Worm (Caenorhabditis elegans): Measurements from ENCODE around the gene srh-10.
A peak's percentile ranks its signal among the peaks of the same experiment; 100 is the strongest.

srh-10 gene

ce11 chrV:6030559-6030975 lies 36.4 kb downstream of the srh-10 start:
- no peak for TF ChIP-seq flh-1 (GFP tag; optimal IDR thresholded peaks at IDR 0.05)
- TF ChIP-seq pha-4 (tag; optimal IDR thresholded peaks at IDR 0.05), result no peak
- TF ChIP-seq nhr-2 (tag; optimal IDR thresholded peaks at IDR 0.05), result no peak
- TF ChIP-seq ceh-39 (tag; optimal IDR thresholded peaks at IDR 0.05), result no peak
- no peak for TF ChIP-seq blmp-1 (tag; optimal IDR thresholded peaks at IDR 0.05)
- no peak for TF ChIP-seq snpc-4 (tag; optimal IDR thresholded peaks at IDR 0.05)
- peak; percentile 37 for TF ChIP-seq sptf-1 (tag; optimal IDR thresholded peaks at IDR 0.05)
- TF ChIP-seq unc-39 (tag; optimal IDR thresholded peaks at IDR 0.05), result no peak
- TF ChIP-seq mab-5 (tag; optimal IDR thresholded peaks at IDR 0.05), result no peak
- no peak for TF ChIP-seq cnd-1 (tag; optimal IDR thresholded peaks at IDR 0.05)
- TF ChIP-seq lin-13 (tag; optimal IDR thresholded peaks at IDR 0.05), result no peak
- TF ChIP-seq lin-32 (GFP tag; optimal IDR thresholded peaks at IDR 0.05), result no peak
- no peak for TF ChIP-seq ceh-43 (GFP tag; optimal IDR thresholded peaks at IDR 0.05)
- TF ChIP-seq unc-120 (tag; optimal IDR thresholded peaks at IDR 0.05; ENCODE audit: poor library complexity, severe bottlenecking), result peak; percentile 94
- TF ChIP-seq sem-2 (GFP tag; optimal IDR thresholded peaks at IDR 0.05), result no peak
- no peak for TF ChIP-seq ztf-11 (tag; optimal IDR thresholded peaks at IDR 0.05)
- no peak for TF ChIP-seq nhr-76 (tag; optimal IDR thresholded peaks at IDR 0.05)
- no peak for TF ChIP-seq nhr-237 (tag; optimal IDR thresholded peaks at IDR 0.05)
- TF ChIP-seq unc-62 (GFP tag; optimal IDR thresholded peaks at IDR 0.05), result peak; percentile 93
- no peak for TF ChIP-seq mep-1 (tag; optimal IDR thresholded peaks at IDR 0.05)
- no peak for TF ChIP-seq bed-3 (GFP tag; optimal IDR thresholded peaks at IDR 0.05)
- TF ChIP-seq hlh-1 (tag; optimal IDR thresholded peaks at IDR 0.05), result peak; percentile 48
- no peak for TF ChIP-seq elt-3 (tag; optimal IDR thresholded peaks at IDR 0.05)

ce11 chrV:6022076-6022475 lies 44.9 kb downstream of the srh-10 start:
- peak; percentile 28 for TF ChIP-seq nhr-2 (tag; optimal IDR thresholded peaks at IDR 0.05)
- no peak for TF ChIP-seq ceh-83 (GFP tag; optimal IDR thresholded peaks at IDR 0.05)
- peak; percentile 26 for TF ChIP-seq zip-8 (tag; optimal IDR thresholded peaks at IDR 0.05)

ce11 chrV:6018944-6019450 lies 47.9 kb downstream of the srh-10 start, which contains the start of gene picc-1:
Gene picc-1 (plus strand): TSS chrV:6018994.
- TF ChIP-seq unc-62 (GFP tag; optimal IDR thresholded peaks at IDR 0.05), result peak; percentile 94
- TF ChIP-seq hlh-1 (tag; optimal IDR thresholded peaks at IDR 0.05), result peak; percentile 36
- TF ChIP-seq unc-120 (tag; optimal IDR thresholded peaks at IDR 0.05; ENCODE audit: poor library complexity, severe bottlenecking), result peak; percentile 28
- TF ChIP-seq nhr-12 (tag; optimal IDR thresholded peaks at IDR 0.05), result no peak
- TF ChIP-seq sem-2 (GFP tag; optimal IDR thresholded peaks at IDR 0.05), result no peak
- TF ChIP-seq pha-4 (tag; optimal IDR thresholded peaks at IDR 0.05), result no peak
- TF ChIP-seq lin-13 (tag; optimal IDR thresholded peaks at IDR 0.05), result no peak
- TF ChIP-seq ceh-43 (GFP tag; optimal IDR thresholded peaks at IDR 0.05), result no peak
- no peak for TF ChIP-seq nhr-237 (tag; optimal IDR thresholded peaks at IDR 0.05)
- TF ChIP-seq lin-32 (GFP tag; optimal IDR thresholded peaks at IDR 0.05), result no peak

ce11 chrV:6017630-6018029 lies 49.3 kb downstream of the srh-10 start, which contains the start of the genes rpt-2 and aps-1:
Gene rpt-2 (minus strand): TSS chrV:6017669.
Gene aps-1 (plus strand): TSS chrV:6017970.
- TF ChIP-seq lin-32 (GFP tag; optimal IDR thresholded peaks at IDR 0.05) (no peak), zip-8 (tag; optimal IDR thresholded peaks at IDR 0.05) (no peak), hlh-1 (tag; optimal IDR thresholded peaks at IDR 0.05) (peak; percentile 73), M03D4.4 (tag; optimal IDR thresholded peaks at IDR 0.05) (no peak), unc-120 (tag; optimal IDR thresholded peaks at IDR 0.05; ENCODE audit: poor library complexity, severe bottlenecking) (no peak), bed-3 (GFP tag; optimal IDR thresholded peaks at IDR 0.05) (no peak), pha-4 (tag; optimal IDR thresholded peaks at IDR 0.05) (peak; percentile 80), ham-2 (GFP tag; optimal IDR thresholded peaks at IDR 0.05) (no peak), nhr-237 (tag; optimal IDR thresholded peaks at IDR 0.05) (peak; percentile 57), ceh-83 (GFP tag; optimal IDR thresholded peaks at IDR 0.05) (no peak), blmp-1 (tag; optimal IDR thresholded peaks at IDR 0.05) (no peak), flh-1 (GFP tag; optimal IDR thresholded peaks at IDR 0.05) (no peak), nhr-76 (tag; optimal IDR thresholded peaks at IDR 0.05) (no peak), ces-1 (GFP tag; optimal IDR thresholded peaks at IDR 0.05) (peak; percentile 64), ztf-11 (tag; optimal IDR thresholded peaks at IDR 0.05) (no peak), nhr-2 (tag; optimal IDR thresholded peaks at IDR 0.05) (peak; percentile 5), tbx-8 (GFP tag; optimal IDR thresholded peaks at IDR 0.05) (no peak), sem-2 (GFP tag; optimal IDR thresholded peaks at IDR 0.05) (no peak), lin-13 (tag; optimal IDR thresholded peaks at IDR 0.05) (peak; percentile 85), unc-39 (tag; optimal IDR thresholded peaks at IDR 0.05) (no peak), lsy-2 (tag; optimal IDR thresholded peaks at IDR 0.05) (peak; percentile 66), ceh-39 (tag; optimal IDR thresholded peaks at IDR 0.05) (peak; percentile 24), ceh-43 (GFP tag; optimal IDR thresholded peaks at IDR 0.05) (no peak), cnd-1 (tag; optimal IDR thresholded peaks at IDR 0.05) (no peak), unc-62 (GFP tag; optimal IDR thresholded peaks at IDR 0.05) (peak; percentile 45), elt-3 (tag; optimal IDR thresholded peaks at IDR 0.05) (no peak), snpc-4 (tag; optimal IDR thresholded peaks at IDR 0.05) (no peak), mep-1 (tag; optimal IDR thresholded peaks at IDR 0.05) (peak; percentile 84), mab-5 (tag; optimal IDR thresholded peaks at IDR 0.05) (peak; percentile 73), elt-1 (tag; optimal IDR thresholded peaks at IDR 0.05; ENCODE audit: borderline replicate concordance, insufficient read depth) (no peak), drap-1 (GFP tag; optimal IDR thresholded peaks at IDR 0.05) (no peak), mls-2 (tag; optimal IDR thresholded peaks at IDR 0.05) (no peak), nhr-28 (tag; optimal IDR thresholded peaks at IDR 0.05) (no peak), sptf-1 (tag; optimal IDR thresholded peaks at IDR 0.05) (no peak), nhr-12 (tag; optimal IDR thresholded peaks at IDR 0.05) (no peak)

All from whole organism, mixed stage, embryonic.